Fruit fly (Drosophila melanogaster) whole organism, embryonic: Measurements from ENCODE around the gene CG17803.
A peak's percentile ranks its signal among the peaks of the same experiment; 100 is the strongest.

Source experiments
- Abd-B ChIP-seq: fragments of 200-800 bp; sonication (Bioruptor generic); optimal IDR thresholded peaks from 2 replicates; lab custom pipeline; 2018; ENCODE audit warnings: missing biosample characterization, mild to moderate bottlenecking, missing genetic modification characterization, moderate library complexity
- Bdp1 ChIP-seq: fragments of 200-800 bp; sonication (Bioruptor generic); optimal IDR thresholded peaks from 3 replicates; lab custom pipeline; 2016; ENCODE audit warnings: missing biosample characterization, missing genetic modification characterization
- BtbVII ChIP-seq: fragments of 200-800 bp; sonication (Bioruptor generic); optimal IDR thresholded peaks from 3 replicates; lab custom pipeline; 2017; ENCODE audit warnings: missing biosample characterization, mild to moderate bottlenecking, missing genetic modification characterization
- CG11456 ChIP-seq: fragments of 200-800 bp; sonication (Bioruptor generic); IDR thresholded peaks from 3 replicates; pipeline ENCODE4 v1.3.6; 2022; ENCODE audit warnings: missing biosample characterization, missing genetic modification characterization
- CG11696 ChIP-seq: fragments of 200-800 bp; sonication (Bioruptor generic); IDR thresholded peaks from 2 replicates; pipeline ENCODE4 v1.3.6; 2022; ENCODE audit warnings: missing biosample characterization, missing genetic modification characterization
- CG12391 ChIP-seq: fragments of 200-800 bp; sonication (Bioruptor generic); optimal IDR thresholded peaks from 3 replicates; lab custom pipeline; 2018; ENCODE audit warnings: missing biosample characterization, mild to moderate bottlenecking, missing genetic modification characterization, moderate library complexity
- CG16813 ChIP-seq: fragments of 200-800 bp; sonication (Bioruptor generic); IDR thresholded peaks from 3 replicates; pipeline ENCODE4 v1.3.6; 2022; ENCODE audit warnings: missing biosample characterization, missing genetic modification characterization; ENCODE audit not compliant: partially characterized antibody
- CG16863 ChIP-seq: fragments of 200-800 bp; sonication (Bioruptor generic); optimal IDR thresholded peaks from 3 replicates; lab custom pipeline; 2016; ENCODE audit warnings: missing biosample characterization, missing genetic modification characterization
- CG18619 ChIP-seq: fragments of 200-800 bp; sonication (Bioruptor generic); optimal IDR thresholded peaks from 3 replicates; lab custom pipeline; 2017; ENCODE audit warnings: missing biosample characterization, mild to moderate bottlenecking, missing genetic modification characterization
- CG2116 ChIP-seq: fragments of 200-800 bp; sonication (Bioruptor generic); optimal IDR thresholded peaks from 3 replicates; lab custom pipeline; 2018; ENCODE audit warnings: missing biosample characterization, mild to moderate bottlenecking, missing genetic modification characterization
- CG2875 ChIP-seq: fragments of 200-800 bp; sonication (Bioruptor generic); optimal IDR thresholded peaks from 2 replicates; lab custom pipeline; 2017; ENCODE audit warnings: missing biosample characterization, mild to moderate bottlenecking, missing genetic modification characterization, missing genetic modification reagents
- CG3407 ChIP-seq: fragments of 200-800 bp; sonication (Bioruptor generic); optimal IDR thresholded peaks from 2 replicates; lab custom pipeline; 2018; ENCODE audit warnings: missing biosample characterization, mild to moderate bottlenecking, missing genetic modification characterization
- CG34376 ChIP-seq: fragments of 200-800 bp; sonication (Bioruptor generic); optimal IDR thresholded peaks from 2 replicates; lab custom pipeline; 2018; ENCODE audit warnings: missing biosample characterization, mild to moderate bottlenecking, missing genetic modification characterization
- CG42726 ChIP-seq: fragments of 200-800 bp; sonication (Bioruptor generic); IDR thresholded peaks from 2 replicates; pipeline ENCODE4 v1.3.6; 2022; ENCODE audit warnings: missing biosample characterization, missing genetic modification characterization; ENCODE audit not compliant: partially characterized antibody
- CG6254 ChIP-seq: fragments of 200-800 bp; sonication (Bioruptor generic); optimal IDR thresholded peaks from 3 replicates; lab custom pipeline; 2017; ENCODE audit warnings: mild to moderate bottlenecking, missing biosample characterization, missing genetic modification reagents, missing genetic modification characterization
- CG6813 ChIP-seq: fragments of 200-800 bp; sonication (Bioruptor generic); optimal IDR thresholded peaks from 2 replicates; lab custom pipeline; 2017; ENCODE audit warnings: missing biosample characterization, missing genetic modification characterization, mild to moderate bottlenecking, moderate library complexity, missing genetic modification reagents
- CG7786 ChIP-seq: fragments of 200-800 bp; sonication (Bioruptor generic); optimal IDR thresholded peaks from 2 replicates; lab custom pipeline; 2016; ENCODE audit warnings: missing biosample characterization, missing genetic modification characterization
- CG9437 ChIP-seq: fragments of 200-800 bp; sonication (Bioruptor generic); optimal IDR thresholded peaks from 2 replicates; lab custom pipeline; 2018; ENCODE audit warnings: missing biosample characterization, mild to moderate bottlenecking, missing genetic modification characterization
- CG9797 ChIP-seq: fragments of 200-800 bp; sonication (Bioruptor generic); optimal IDR thresholded peaks from 3 replicates; lab custom pipeline; 2018; ENCODE audit warnings: missing biosample characterization, mild to moderate bottlenecking, missing genetic modification characterization
- CoRest ChIP-seq: fragments of 200-800 bp; sonication (Bioruptor generic); optimal IDR thresholded peaks from 3 replicates; lab custom pipeline; 2018; ENCODE audit warnings: missing biosample characterization, mild to moderate bottlenecking, missing genetic modification characterization, moderate library complexity
- Dip3 ChIP-seq: fragments of 200-800 bp; sonication (Bioruptor generic); optimal IDR thresholded peaks from 3 replicates; lab custom pipeline; 2016; ENCODE audit warnings: missing biosample characterization, missing genetic modification characterization
- Doc3 ChIP-seq: fragments of 200-800 bp; sonication (Bioruptor generic); IDR thresholded peaks from 3 replicates; pipeline ENCODE4 v1.3.6; 2022; ENCODE audit warnings: missing biosample characterization, missing genetic modification characterization; ENCODE audit not compliant: partially characterized antibody
- Fer2 ChIP-seq: fragments of 200-800 bp; sonication (Bioruptor generic); optimal IDR thresholded peaks from 2 replicates; lab custom pipeline; 2018; ENCODE audit warnings: missing biosample characterization, mild to moderate bottlenecking, missing genetic modification characterization, moderate library complexity
- HLH54F ChIP-seq: fragments of 200-800 bp; sonication (Bioruptor generic); optimal IDR thresholded peaks from 3 replicates; lab custom pipeline; 2016; ENCODE audit warnings: missing biosample characterization, missing genetic modification characterization
- Myb ChIP-seq: fragments of 200-800 bp; sonication (Bioruptor generic); optimal IDR thresholded peaks from 2 replicates; lab custom pipeline; 2016; ENCODE audit warnings: missing biosample characterization, missing genetic modification characterization
- Opbp ChIP-seq: fragments of 200-800 bp; sonication (Bioruptor generic); IDR thresholded peaks from 3 replicates; pipeline ENCODE4 v1.3.6; 2022; ENCODE audit warnings: missing biosample characterization, missing genetic modification characterization; ENCODE audit not compliant: partially characterized antibody
- Stat92E ChIP-seq, 3 experiments: fragments of >200 bp in 2 of 3; fragments of 200-800 bp in 1 of 3; sonication (Bioruptor generic) in 1 of 3; optimal IDR thresholded peaks; 2 replicates each; lab custom pipeline; 2017 to 2019; ENCODE audit warnings: missing biosample characterization in 3 of 3, missing genetic modification characterization in 3 of 3, mild to moderate bottlenecking in 1 of 3, moderate library complexity in 1 of 3
- Usf ChIP-seq: fragments of 200-800 bp; sonication (Bioruptor generic); optimal IDR thresholded peaks from 2 replicates; lab custom pipeline; 2017; ENCODE audit warnings: missing genotype, missing biosample characterization, missing genetic modification characterization
- YL-1 ChIP-seq: fragments of 200-800 bp; sonication (Bioruptor generic); optimal IDR thresholded peaks from 3 replicates; lab custom pipeline; 2017; ENCODE audit warnings: missing biosample characterization, mild to moderate bottlenecking, missing genetic modification characterization
- br ChIP-seq: fragments of >200 bp; optimal IDR thresholded peaks from 2 replicates; lab custom pipeline; 2017
- bsh ChIP-seq, 2 experiments: fragments of 200-800 bp; sonication (Bioruptor generic); optimal IDR thresholded peaks; 2 replicates each; lab custom pipeline; 2017 to 2018; ENCODE audit warnings: mild to moderate bottlenecking in 2 of 2, missing biosample characterization in 2 of 2, missing genetic modification characterization in 2 of 2, moderate library complexity in 1 of 2
- chn ChIP-seq: fragments of 200-800 bp; sonication (Bioruptor generic); optimal IDR thresholded peaks from 2 replicates; lab custom pipeline; 2016; ENCODE audit warnings: missing biosample characterization, missing genetic modification characterization
- corto ChIP-seq: fragments of 200-800 bp; sonication (Bioruptor generic); optimal IDR thresholded peaks from 2 replicates; lab custom pipeline; 2016; ENCODE audit warnings: missing biosample characterization, mild to moderate bottlenecking, missing genetic modification characterization, moderate library complexity
- crp ChIP-seq, 2 experiments: fragments of 200-800 bp; sonication (Bioruptor generic); optimal IDR thresholded peaks; 2 replicates in 1 of 2; 3 replicates in 1 of 2; lab custom pipeline; 2017; ENCODE audit warnings: missing biosample characterization in 2 of 2, missing genetic modification characterization in 2 of 2, mild to moderate bottlenecking in 1 of 2, moderate library complexity in 1 of 2
- hbn ChIP-seq: fragments of 200-800 bp; sonication (Bioruptor generic); IDR thresholded peaks from 2 replicates; pipeline ENCODE4 v1.3.6; 2022; ENCODE audit warnings: missing biosample characterization, missing genetic modification characterization; ENCODE audit not compliant: partially characterized antibody
- insv ChIP-seq, 2 experiments: fragments of 200-800 bp; sonication (Bioruptor generic); optimal IDR thresholded peaks; 3 replicates each; lab custom pipeline; 2016 to 2018; ENCODE audit warnings: missing biosample characterization in 2 of 2, missing genetic modification characterization in 2 of 2
- kni ChIP-seq: fragments of 200-800 bp; sonication (Bioruptor generic); optimal IDR thresholded peaks from 3 replicates; lab custom pipeline; 2017; ENCODE audit warnings: mild to moderate bottlenecking, missing biosample characterization, missing genetic modification reagents, missing genetic modification characterization
- otp ChIP-seq: fragments of 200-800 bp; sonication (Bioruptor generic); IDR thresholded peaks from 3 replicates; pipeline ENCODE4, ENCODE4 v1.3.6; 2022; ENCODE audit warnings: missing biosample characterization, missing genetic modification characterization
- pnt ChIP-seq: fragments of 200-800 bp; sonication (Bioruptor generic); optimal IDR thresholded peaks from 3 replicates; lab custom pipeline; 2016; ENCODE audit warnings: missing biosample characterization, missing genetic modification characterization
- ranshi ChIP-seq: fragments of 200-800 bp; sonication (Bioruptor generic); IDR thresholded peaks from 2 replicates; pipeline ENCODE4 v1.3.6; 2022; ENCODE audit warnings: missing biosample characterization, missing genetic modification characterization
- sens ChIP-seq: fragments of 200-800 bp; sonication (Bioruptor generic); peaks from one replicate; lab custom pipeline; 2016; ENCODE audit warnings: missing biosample characterization, missing genetic modification characterization
- sisA ChIP-seq: fragments of 200-800 bp; sonication (Bioruptor generic); IDR thresholded peaks from 2 replicates; pipeline ENCODE4 v1.3.6; 2022; ENCODE audit warnings: missing biosample characterization, missing genetic modification characterization
- slp2 ChIP-seq: fragments of 200-800 bp; sonication (Bioruptor generic); optimal IDR thresholded peaks from 2 replicates; lab custom pipeline; 2016; ENCODE audit warnings: missing biosample characterization, missing genetic modification characterization
- sr ChIP-seq: fragments of 200-800 bp; sonication (Bioruptor generic); IDR thresholded peaks from 3 replicates; pipeline ENCODE4 v1.3.6; 2022; ENCODE audit warnings: missing biosample characterization, missing genetic modification characterization
- tgo ChIP-seq: fragments of 200-800 bp; sonication (Bioruptor generic); IDR thresholded peaks from 3 replicates; pipeline ENCODE4 v1.3.6; 2022; ENCODE audit warnings: missing biosample characterization, missing genetic modification characterization
- tup ChIP-seq: fragments of 200-800 bp; sonication (Bioruptor generic); optimal IDR thresholded peaks from 2 replicates; lab custom pipeline; 2016; ENCODE audit warnings: missing biosample characterization, mild to moderate bottlenecking, missing genetic modification characterization, moderate library complexity
- vfl ChIP-seq: fragments of 200-800 bp; sonication (Bioruptor generic); optimal IDR thresholded peaks from 2 replicates; lab custom pipeline; 2016; ENCODE audit warnings: missing biosample characterization, missing genetic modification characterization
- zen ChIP-seq: fragments of 200-800 bp; sonication (Bioruptor generic); optimal IDR thresholded peaks from 3 replicates; lab custom pipeline; 2018; ENCODE audit warnings: missing biosample characterization, mild to moderate bottlenecking, missing genetic modification characterization, moderate library complexity

The CG17803 gene

DNA sequence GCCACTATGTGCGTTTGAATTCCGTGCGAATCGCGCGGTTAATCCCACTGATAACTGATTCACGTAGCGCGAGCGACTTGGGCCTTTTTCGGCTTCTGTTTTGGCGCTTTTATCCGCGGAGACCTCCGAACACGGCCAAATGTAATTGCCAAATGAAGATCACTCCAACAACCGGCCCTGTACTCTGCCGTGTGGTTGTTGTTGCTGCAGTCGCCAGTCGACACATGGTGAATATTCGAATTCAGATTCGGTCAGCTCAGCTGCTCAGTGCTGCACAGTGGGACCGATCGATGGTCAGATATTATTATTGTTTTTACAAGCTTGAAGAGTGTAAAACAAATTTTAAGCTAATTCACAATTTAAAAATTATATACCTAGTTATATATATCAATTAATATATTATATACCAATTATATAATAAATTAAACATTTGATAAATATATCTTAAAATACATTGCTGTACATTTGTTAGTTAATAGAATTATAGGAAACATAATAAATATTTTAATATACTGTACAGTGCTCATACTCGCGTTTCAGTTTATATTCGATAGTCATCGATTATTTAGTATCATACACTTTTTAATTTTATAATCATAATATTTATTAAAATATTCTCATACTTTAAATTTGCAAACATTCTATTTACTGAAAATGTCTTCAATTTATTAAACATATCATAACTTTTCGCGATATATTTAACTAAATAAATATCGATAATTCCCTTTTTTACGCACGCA lies 6.8 kb downstream of the CG17803 start, which contains the start of gene CG43102 (continued):
- TF ChIP-seq vfl (GFP tag; lab: Kevin White, UChicago) (peak; percentile 21), YL-1 (GFP tag; lab: Kevin White, UChicago) (no peak), CG11456 (peak; percentile 78), CG16863 (GFP tag; lab: Kevin White, UChicago) (no peak), Fer2 (peak; percentile 43), CG12391 (tag; lab: Kevin White, UChicago) (peak; percentile 72), CoRest (tag; lab: Kevin White, UChicago) (peak; percentile 70), HLH54F (GFP tag; lab: Kevin White, UChicago) (peak; percentile 15), ranshi (GFP tag; lab: Robert Waterston, UW) (peak; percentile 66), CG16813 (GFP tag; lab: Robert Waterston, UW) (peak; percentile 71), insv (GFP tag; optimal IDR thresholded peaks at IDR 0.05; lab: Kevin White, UChicago) (no peak), CG3407 (GFP tag; lab: Kevin White, UChicago) (peak; percentile 47), CG6254 (GFP tag; lab: Kevin White, UChicago) (peak; percentile 42), CG18619 (GFP tag; lab: Kevin White, UChicago) (peak; percentile 38), otp (GFP tag; lab: Robert Waterston, UW) (peak; percentile 70), CG11696 (GFP tag; lab: Robert Waterston, UW) (peak; percentile 65; the same call in 1 of the 2 replicates), slp2 (GFP tag; lab: Kevin White, UChicago) (no peak), zen (tag; lab: Kevin White, UChicago) (no peak), Usf (peak; percentile 14), sisA (GFP tag; lab: Robert Waterston, UW) (peak; percentile 60), sr (0 out of 3 replicates have a peak, but pooled peaks have one; percentile 39), hbn (GFP tag; lab: Robert Waterston, UW) (0 out of 2 replicates have a peak, but pooled peaks have one; percentile 60), chn (peak; percentile 24), CG42726 (GFP tag; lab: Robert Waterston, UW) (peak; percentile 44; the same call in 1 of the 2 replicates), Bdp1 (GFP tag; lab: Kevin White, UChicago) (peak; percentile 31), corto (no peak), CG6813 (GFP tag; lab: Kevin White, UChicago) (peak; percentile 55), CG9797 (GFP tag; lab: Kevin White, UChicago) (no peak), Abd-B (peak; percentile 58), Dip3 (peak; percentile 52), CG7786 (GFP tag; lab: Kevin White, UChicago) (peak; percentile 28), BtbVII (peak; percentile 42), pnt (GFP tag; lab: Kevin White, UChicago) (peak; percentile 30), CG34376 (GFP tag; lab: Kevin White, UChicago) (peak; percentile 49), sens (GFP tag; lab: Kevin White, UChicago) (peak; percentile 88), kni (peak; percentile 20), crp (GFP tag; optimal IDR thresholded peaks at IDR 0.05; lab: Kevin White, UChicago) (peak in 1 of 2 experiments; percentile 77), br (lab: Kevin White, UChicago) (no peak), Myb (peak; percentile 64), Doc3 (GFP tag; lab: Robert Waterston, UW) (peak; percentile 83), CG2875 (GFP tag; lab: Kevin White, UChicago) (peak; percentile 18), Opbp (GFP tag; lab: Robert Waterston, UW) (peak; percentile 62; the same call in 1 of the 3 replicates), Stat92E (GFP tag; optimal IDR thresholded peaks at IDR 0.05; lab: Kevin White, UChicago) (no peak), bsh (GFP tag; optimal IDR thresholded peaks at IDR 0.05; lab: Kevin White, UChicago) (peak; percentile 39 to 68), CG9437 (GFP tag; lab: Kevin White, UChicago) (peak; percentile 59), tup (GFP tag; lab: Kevin White, UChicago) (peak; percentile 28), tgo (GFP tag; lab: Robert Waterston, UW) (peak; percentile 75), CG2116 (GFP tag; lab: Kevin White, UChicago) (peak; percentile 55)
